Worm (Caenorhabditis elegans): Measurements from ENCODE around the gene F41E6.12.

- TF ChIP-seq lin-11 (tag; optimal IDR thresholded peaks at IDR 0.05) (no peak), nhr-237 (tag; optimal IDR thresholded peaks at IDR 0.05) (no peak), fos-1 (tag; optimal IDR thresholded peaks at IDR 0.05) (no peak), ceh-82 (tag; optimal IDR thresholded peaks at IDR 0.05) (no peak), blmp-1 (tag; optimal IDR thresholded peaks at IDR 0.05; ENCODE audit: insufficient read depth) (no peak), lin-39 (tag; optimal IDR thresholded peaks at IDR 0.05) (no peak), aly-2 (tag; optimal IDR thresholded peaks at IDR 0.05) (no peak), skn-1 (tag; optimal IDR thresholded peaks at IDR 0.05) (no peak), elt-1 (tag; optimal IDR thresholded peaks at IDR 0.05) (no peak), ama-1 (optimal IDR thresholded peaks at IDR 0.05) (no peak), ceh-16 (tag; optimal IDR thresholded peaks at IDR 0.05) (no peak)
Measured at ce11 chrV:8599957-8600356, 29.0 kb downstream of the F41E6.12 start.

Data from whole organism, L2 larva.